Fruit fly (Drosophila melanogaster): ENCODE results near the gene Hexim.

dm6 chr3R:14624088-14624619, 35.1 kb upstream of the Hexim start:
- TF ChIP-seq Dll (optimal IDR thresholded peaks at IDR 0.05) (no peak), CG8478 (optimal IDR thresholded peaks at IDR 0.05) (no peak), pan (optimal IDR thresholded peaks at IDR 0.05) (no peak)

Data from whole organism.